Fruit fly (Drosophila melanogaster) whole organism, embryonic: ENCODE measurements around the gene DAAM.

ENCODE experiments used
- BtbVII ChIP-seq: fragments of 200-800 bp; sonication (Bioruptor generic); optimal IDR thresholded peaks from 3 replicates; lab custom pipeline; 2017; ENCODE audit warnings: missing biosample characterization, mild to moderate bottlenecking, missing genetic modification characterization
- CG10274 ChIP-seq: fragments of 200-800 bp; sonication (Bioruptor generic); optimal IDR thresholded peaks from 3 replicates; lab custom pipeline; 2017; ENCODE audit warnings: missing biosample characterization, mild to moderate bottlenecking, missing genetic modification characterization
- CG11504 ChIP-seq: fragments of 200-800 bp; sonication (Bioruptor generic); optimal IDR thresholded peaks from 3 replicates; lab custom pipeline; 2019; ENCODE audit warnings: missing biosample characterization, mild to moderate bottlenecking, missing genetic modification characterization, moderate library complexity
- CG14667 ChIP-seq: fragments of 200-800 bp; sonication (Bioruptor generic); IDR thresholded peaks from 2 replicates; pipeline ENCODE4 v1.3.6; 2022; ENCODE audit warnings: missing biosample characterization, missing genetic modification characterization
- CG14710 ChIP-seq: fragments of 200-800 bp; sonication (Bioruptor generic); optimal IDR thresholded peaks from 3 replicates; lab custom pipeline; 2019; ENCODE audit warnings: missing biosample characterization, mild to moderate bottlenecking, missing genetic modification characterization, moderate library complexity
- CG1529 ChIP-seq: fragments of 200-800 bp; sonication (Bioruptor generic); optimal IDR thresholded peaks from 3 replicates; lab custom pipeline; 2018; ENCODE audit warnings: missing biosample characterization, missing genetic modification characterization
- CG15514 ChIP-seq: fragments of 200-800 bp; sonication (Bioruptor generic); optimal IDR thresholded peaks from 3 replicates; lab custom pipeline; 2017; ENCODE audit warnings: missing biosample characterization, missing genetic modification characterization, mild to moderate bottlenecking, moderate library complexity, missing genetic modification reagents
- CG1603 ChIP-seq: fragments of 200-800 bp; sonication (Bioruptor generic); optimal IDR thresholded peaks from 2 replicates; lab custom pipeline; 2019; ENCODE audit warnings: missing biosample characterization, mild to moderate bottlenecking, missing genetic modification characterization, moderate library complexity
- CG17359 ChIP-seq: fragments of 200-800 bp; sonication (Bioruptor generic); optimal IDR thresholded peaks from 3 replicates; lab custom pipeline; 2018; ENCODE audit warnings: missing biosample characterization, mild to moderate bottlenecking, missing genetic modification characterization, moderate library complexity
- CG18599 ChIP-seq: fragments of 200-800 bp; sonication (Bioruptor generic); optimal IDR thresholded peaks from 3 replicates; lab custom pipeline; 2017; ENCODE audit warnings: missing biosample characterization, missing genetic modification characterization, mild to moderate bottlenecking, moderate library complexity, missing genetic modification reagents
- CG31441 ChIP-seq: fragments of 200-800 bp; sonication (Bioruptor generic); IDR thresholded peaks from 2 replicates; pipeline ENCODE4 v1.3.6; 2022; ENCODE audit warnings: missing biosample characterization, missing genetic modification characterization
- CG7271 ChIP-seq: fragments of 200-800 bp; sonication (Bioruptor generic); optimal IDR thresholded peaks from 2 replicates; lab custom pipeline; 2018; ENCODE audit warnings: missing biosample characterization, mild to moderate bottlenecking, missing genetic modification characterization, moderate library complexity
- CG7839 ChIP-seq: fragments of 200-800 bp; sonication (Bioruptor generic); optimal IDR thresholded peaks from 3 replicates; lab custom pipeline; 2018; ENCODE audit warnings: missing biosample characterization, mild to moderate bottlenecking, missing genetic modification characterization, moderate library complexity
- CG8388 ChIP-seq: fragments of 200-800 bp; sonication (Bioruptor generic); optimal IDR thresholded peaks from 2 replicates; lab custom pipeline; 2019; ENCODE audit warnings: missing biosample characterization, mild to moderate bottlenecking, missing genetic modification characterization, moderate library complexity
- CTCF ChIP-seq: fragments of 200-800 bp; sonication (Bioruptor generic); optimal IDR thresholded peaks from 2 replicates; lab custom pipeline; 2017; ENCODE audit warnings: missing biosample characterization, mild to moderate bottlenecking, missing genetic modification characterization, moderate library complexity
- D19A ChIP-seq: fragments of 200-800 bp; optimal IDR thresholded peaks from 3 replicates; lab custom pipeline; 2019; ENCODE audit warnings: missing biosample characterization, mild to moderate bottlenecking, missing genetic modification characterization, moderate library complexity
- Drgx ChIP-seq: fragments of 200-800 bp; sonication (Bioruptor generic); IDR thresholded peaks from 2 replicates; pipeline ENCODE4 v1.3.6; 2022; ENCODE audit warnings: missing biosample characterization, missing genetic modification characterization
- ERR ChIP-seq: fragments of 200-800 bp; sonication (Bioruptor generic); optimal IDR thresholded peaks from 2 replicates; lab custom pipeline; 2016; ENCODE audit warnings: missing biosample characterization, missing genetic modification characterization
- Hr51 ChIP-seq, 2 experiments: fragments of 200-800 bp; sonication (Bioruptor generic); optimal IDR thresholded peaks; 2 replicates in 1 of 2; 3 replicates in 1 of 2; lab custom pipeline; 2016 to 2018; ENCODE audit warnings: missing biosample characterization in 2 of 2, missing genetic modification characterization in 2 of 2, mild to moderate bottlenecking in 1 of 2, moderate library complexity in 1 of 2
- Oli ChIP-seq: fragments of 200-800 bp; sonication (Bioruptor generic); optimal IDR thresholded peaks from 2 replicates; lab custom pipeline; 2018; ENCODE audit warnings: missing biosample characterization, mild to moderate bottlenecking, missing genetic modification characterization, moderate library complexity
- Pdp1 ChIP-seq, 2 experiments: fragments of 200-800 bp; sonication (Bioruptor generic); optimal IDR thresholded peaks; 3 replicates each; lab custom pipeline; 2016; ENCODE audit warnings: missing biosample characterization in 2 of 2, missing genetic modification characterization in 2 of 2, mild to moderate bottlenecking in 1 of 2, moderate library complexity in 1 of 2
- Sox102F ChIP-seq: fragments of 200-800 bp; sonication (Bioruptor generic); optimal IDR thresholded peaks from 2 replicates; lab custom pipeline; 2018; ENCODE audit warnings: missing biosample characterization, mild to moderate bottlenecking, missing genetic modification characterization, moderate library complexity
- Sry-δ ChIP-seq: fragments of 200-800 bp; sonication (Bioruptor generic); optimal IDR thresholded peaks from 2 replicates; lab custom pipeline; 2016; ENCODE audit warnings: missing biosample characterization, missing genetic modification characterization
- TFAM ChIP-seq: fragments of 200-800 bp; sonication (Bioruptor generic); optimal IDR thresholded peaks from 2 replicates; lab custom pipeline; 2017; ENCODE audit warnings: missing biosample characterization, missing genetic modification characterization, inconsistent platforms
- bsh ChIP-seq, 2 experiments: fragments of 200-800 bp; sonication (Bioruptor generic); optimal IDR thresholded peaks; 2 replicates each; lab custom pipeline; 2017 to 2018; ENCODE audit warnings: mild to moderate bottlenecking in 2 of 2, missing biosample characterization in 2 of 2, missing genetic modification characterization in 2 of 2, moderate library complexity in 1 of 2
- dmrt99B ChIP-seq: fragments of 200-800 bp; sonication (Bioruptor generic); optimal IDR thresholded peaks from 2 replicates; lab custom pipeline; 2018; ENCODE audit warnings: missing biosample characterization, mild to moderate bottlenecking, missing genetic modification characterization, moderate library complexity
- esg ChIP-seq: fragments of 200-800 bp; sonication (Bioruptor generic); conservative IDR thresholded peaks from 2 replicates; pipeline ENCODE4 v1.3.6; 2022; ENCODE audit warnings: missing biosample characterization, missing genetic modification characterization
- gem ChIP-seq: fragments of 200-800 bp; sonication (Bioruptor generic); optimal IDR thresholded peaks from 2 replicates; lab custom pipeline; 2019; ENCODE audit warnings: missing biosample characterization, mild to moderate bottlenecking, missing genetic modification characterization, moderate library complexity
- hkb ChIP-seq, 2 experiments: fragments of 200-800 bp in 1 of 2; fragments of >200 bp in 1 of 2; sonication (Bioruptor generic) in 1 of 2; IDR thresholded peaks in 1 of 2; optimal IDR thresholded peaks in 1 of 2; 2 replicates each; pipeline versions ENCODE4 v1.3.6 to Lab custom; 2017 to 2022; ENCODE audit warnings: missing biosample characterization in 1 of 2, missing genetic modification characterization in 1 of 2
- ind ChIP-seq: fragments of 200-800 bp; sonication (Bioruptor generic); optimal IDR thresholded peaks from 3 replicates; lab custom pipeline; 2016; ENCODE audit warnings: missing biosample characterization, missing genetic modification characterization
- jing ChIP-seq: fragments of 200-800 bp; sonication (Bioruptor generic); optimal IDR thresholded peaks from 2 replicates; lab custom pipeline; 2018; ENCODE audit warnings: missing biosample characterization, mild to moderate bottlenecking, missing genetic modification characterization
- lbe ChIP-seq: fragments of 200-800 bp; sonication (Bioruptor generic); optimal IDR thresholded peaks from 2 replicates; lab custom pipeline; 2016; ENCODE audit warnings: missing biosample characterization, mild to moderate bottlenecking, missing genetic modification characterization
- lilli ChIP-seq: fragments of 200-800 bp; sonication (Bioruptor generic); optimal IDR thresholded peaks from 3 replicates; lab custom pipeline; 2016; ENCODE audit warnings: missing biosample characterization, missing genetic modification characterization
- nmo ChIP-seq: fragments of 200-800 bp; sonication (Bioruptor generic); optimal IDR thresholded peaks from 2 replicates; lab custom pipeline; 2018; ENCODE audit warnings: missing biosample characterization, mild to moderate bottlenecking, missing genetic modification characterization, moderate library complexity
- nom ChIP-seq: fragments of 200-800 bp; sonication (Bioruptor generic); optimal IDR thresholded peaks from 2 replicates; lab custom pipeline; 2017; ENCODE audit warnings: missing biosample characterization, missing genetic modification characterization, mild to moderate bottlenecking, moderate library complexity, missing genetic modification reagents
- pfk ChIP-seq: fragments of 200-800 bp; sonication (Bioruptor generic); optimal IDR thresholded peaks from 2 replicates; lab custom pipeline; 2018; ENCODE audit warnings: missing biosample characterization, mild to moderate bottlenecking, missing genetic modification characterization, moderate library complexity
- ro ChIP-seq: fragments of 200-800 bp; sonication (Bioruptor generic); IDR thresholded peaks from 2 replicates; pipeline ENCODE4 v1.3.6; 2022; ENCODE audit warnings: missing biosample characterization, missing genetic modification characterization
- row ChIP-seq: fragments of 200-800 bp; sonication (Bioruptor generic); IDR thresholded peaks from 3 replicates; pipeline ENCODE4 v1.3.6; 2022; ENCODE audit warnings: missing biosample characterization, missing genetic modification characterization
- sens ChIP-seq: fragments of 200-800 bp; sonication (Bioruptor generic); peaks from one replicate; lab custom pipeline; 2016; ENCODE audit warnings: missing biosample characterization, missing genetic modification characterization
- sisA ChIP-seq: fragments of 200-800 bp; sonication (Bioruptor generic); IDR thresholded peaks from 2 replicates; pipeline ENCODE4 v1.3.6; 2022; ENCODE audit warnings: missing biosample characterization, missing genetic modification characterization
- sr ChIP-seq: fragments of 200-800 bp; sonication (Bioruptor generic); IDR thresholded peaks from 3 replicates; pipeline ENCODE4 v1.3.6; 2022; ENCODE audit warnings: missing biosample characterization, missing genetic modification characterization

DAAM gene

dm6 chrX:1249612-1250011 lies 72.5 kb downstream of the DAAM start:
- peak; percentile 13 for TF ChIP-seq lbe (GFP tag; lab: Kevin White, UChicago)
- no peak for TF ChIP-seq sr (GFP tag; lab: Robert Waterston, UW)
- no peak for TF ChIP-seq CG8388

dm6 chrX:1248735-1249134 lies 73.4 kb downstream of the DAAM start:
- 0 out of 2 replicates have a peak, but pooled peaks have one; percentile 14 for TF ChIP-seq Drgx (GFP tag; lab: Robert Waterston, UW)
- peak in 1 of 2 experiments; percentile 40 for TF ChIP-seq bsh (GFP tag; optimal IDR thresholded peaks at IDR 0.05; lab: Kevin White, UChicago)
- peak; percentile 2 for TF ChIP-seq Oli
- no peak for TF ChIP-seq pfk (GFP tag; lab: Kevin White, UChicago)
- TF ChIP-seq CG15514 (GFP tag; lab: Kevin White, UChicago), result no peak
- TF ChIP-seq CG11504 (tag; lab: Kevin White, UChicago), result peak; percentile 32
- TF ChIP-seq CG7839 (tag; lab: Kevin White, UChicago), result peak; percentile 5
- 0 out of 2 replicates have a peak, but pooled peaks have one; percentile 9 for TF ChIP-seq CG31441 (GFP tag; lab: Robert Waterston, UW)
- no peak for TF ChIP-seq CG14710
- TF ChIP-seq ERR (GFP tag; lab: Kevin White, UChicago), result no peak
- peak; percentile 50 for TF ChIP-seq lbe (GFP tag; lab: Kevin White, UChicago)
- no peak for TF ChIP-seq Sry-δ (GFP tag; lab: Kevin White, UChicago)
- peak in 1 of 2 experiments; percentile 17 for TF ChIP-seq Hr51 (GFP tag; optimal IDR thresholded peaks at IDR 0.05; lab: Kevin White, UChicago)
- TF ChIP-seq sisA (GFP tag; lab: Robert Waterston, UW), result peak; percentile 24; the same call in 1 of the 2 replicates
- peak; percentile 20 for TF ChIP-seq nmo (GFP tag; lab: Kevin White, UChicago)
- TF ChIP-seq row (GFP tag; lab: Robert Waterston, UW), result peak; percentile 33; the same call in 1 of the 3 replicates
- peak; percentile 66 for TF ChIP-seq nom (GFP tag; lab: Kevin White, UChicago)
- TF ChIP-seq gem (tag; lab: Kevin White, UChicago), result peak; percentile 14
- TF ChIP-seq jing (GFP tag; lab: Kevin White, UChicago), result no peak
- TF ChIP-seq lilli, result peak; percentile 0
- no peak for TF ChIP-seq ro (GFP tag; lab: Robert Waterston, UW)
- TF ChIP-seq hkb (optimal IDR thresholded peaks at IDR 0.05; lab: Kevin White, UChicago), result no peak
- TF ChIP-seq hkb (GFP tag; IDR thresholded peaks at IDR 0.05; lab: Robert Waterston, UW), result no peak
- TF ChIP-seq CTCF (GFP tag; lab: Kevin White, UChicago), result no peak
- TF ChIP-seq CG1529 (GFP tag; lab: Kevin White, UChicago), result no peak
- peak; percentile 2 for TF ChIP-seq ind (GFP tag; lab: Kevin White, UChicago)
- peak in 1 of 2 experiments; percentile 46 for TF ChIP-seq Pdp1 (GFP tag; optimal IDR thresholded peaks at IDR 0.05; lab: Kevin White, UChicago)
- peak; percentile 18 for TF ChIP-seq sens (GFP tag; lab: Kevin White, UChicago)
- TF ChIP-seq BtbVII, result no peak
- TF ChIP-seq CG17359 (tag; lab: Kevin White, UChicago), result peak; percentile 13
- TF ChIP-seq CG1603 (tag; lab: Kevin White, UChicago), result peak; percentile 26
- no peak for TF ChIP-seq esg (GFP tag; lab: Robert Waterston, UW)
- peak; percentile 40 for TF ChIP-seq dmrt99B (tag; lab: Kevin White, UChicago)
- TF ChIP-seq CG10274, result peak; percentile 93
- TF ChIP-seq CG18599 (GFP tag; lab: Kevin White, UChicago), result peak; percentile 1
- peak; percentile 9 for TF ChIP-seq Sox102F (GFP tag; lab: Kevin White, UChicago)
- no peak for TF ChIP-seq TFAM
- peak; percentile 15 for TF ChIP-seq D19A (tag; lab: Kevin White, UChicago)
- TF ChIP-seq CG7271 (tag; lab: Kevin White, UChicago), result no peak
- TF ChIP-seq CG14667 (GFP tag; lab: Robert Waterston, UW), result 0 out of 2 replicates have a peak, but pooled peaks have one; percentile 18
